Worm (Caenorhabditis elegans) whole organism, late embryonic: Measurements from ENCODE around the gene sri-28.

Experiments used
- C38D4.7 ChIP-seq: fragments of 200-800 bp; sonication (Bioruptor generic); optimal IDR thresholded peaks from 2 replicates; lab custom pipeline; 2018; ENCODE audit warnings: mild to moderate bottlenecking, missing genetic modification characterization, moderate library complexity, missing compliant biosample characterization
- K09A11.1 ChIP-seq: sonication (generic microtip); optimal IDR thresholded peaks from 2 replicates; lab custom pipeline; 2017; ENCODE audit warnings: antibody characterized with exemption, mild to moderate bottlenecking, missing genetic modification characterization, missing compliant biosample characterization; ENCODE audit not compliant: insufficient read depth
- Y22D7AL.16 ChIP-seq: sonication (generic microtip); optimal IDR thresholded peaks from 2 replicates; lab custom pipeline; 2016; ENCODE audit warnings: missing genetic modification characterization, missing compliant biosample characterization
- ahr-1 ChIP-seq: sonication (generic microtip); optimal IDR thresholded peaks from 2 replicates; lab custom pipeline; 2016; ENCODE audit warnings: missing genetic modification characterization, missing compliant biosample characterization
- ceh-14 ChIP-seq: sonication (generic microtip); optimal IDR thresholded peaks from 2 replicates; lab custom pipeline; 2016; ENCODE audit warnings: missing genotype, missing genetic modification characterization, missing compliant biosample characterization
- ceh-19 ChIP-seq: fragments of 200-800 bp; sonication (Bioruptor generic); optimal IDR thresholded peaks from 2 replicates; lab custom pipeline; 2018; ENCODE audit warnings: mild to moderate bottlenecking, missing genetic modification characterization, missing compliant biosample characterization
- ceh-2 ChIP-seq: sonication (generic microtip); optimal IDR thresholded peaks from 2 replicates; lab custom pipeline; 2016; ENCODE audit warnings: missing genotype, missing genetic modification characterization, missing compliant biosample characterization
- ceh-22 ChIP-seq: sonication (generic microtip); optimal IDR thresholded peaks from 2 replicates; lab custom pipeline; 2017; ENCODE audit warnings: missing biosample characterization, missing genetic modification characterization
- ceh-30 ChIP-seq: fragments of 150-350 bp; optimal IDR thresholded peaks from 2 replicates; lab custom pipeline; 2014; ENCODE audit warnings: missing biosample characterization, missing genetic modification characterization
- ceh-31 ChIP-seq: sonication (generic microtip); optimal IDR thresholded peaks from 2 replicates; lab custom pipeline; 2016; ENCODE audit warnings: missing genetic modification characterization, missing compliant biosample characterization
- ceh-34 ChIP-seq: sonication (generic microtip); optimal IDR thresholded peaks from 2 replicates; lab custom pipeline; 2016; ENCODE audit warnings: mild to moderate bottlenecking, missing genetic modification characterization, missing compliant biosample characterization
- ceh-45 ChIP-seq: fragments of 200-800 bp; sonication (Bioruptor generic); IDR thresholded peaks from 2 replicates; pipeline ENCODE4 v1.3.6; 2022; ENCODE audit warnings: missing genetic modification reagents, missing genetic modification characterization, missing compliant biosample characterization
- ceh-48 ChIP-seq: sonication (generic microtip); optimal IDR thresholded peaks from 2 replicates; lab custom pipeline; 2016; ENCODE audit warnings: missing genetic modification characterization, inconsistent platforms, missing compliant biosample characterization
- ceh-6 ChIP-seq: fragments of 200-800 bp; sonication (Bioruptor generic); optimal IDR thresholded peaks from 2 replicates; lab custom pipeline; 2018; ENCODE audit warnings: mild to moderate bottlenecking, missing genetic modification characterization, missing compliant biosample characterization
- ceh-9 ChIP-seq: sonication (generic microtip); optimal IDR thresholded peaks from 2 replicates; lab custom pipeline; 2016; ENCODE audit warnings: mild to moderate bottlenecking, missing genetic modification characterization, inconsistent platforms, missing compliant biosample characterization
- dmd-4 ChIP-seq: sonication (generic microtip); optimal IDR thresholded peaks from 2 replicates; lab custom pipeline; 2016; ENCODE audit warnings: borderline replicate concordance, missing genetic modification characterization, missing compliant biosample characterization
- dve-1 ChIP-seq: sonication (generic microtip); optimal IDR thresholded peaks from 2 replicates; lab custom pipeline; 2017; ENCODE audit warnings: antibody characterized with exemption, mild to moderate bottlenecking, missing genetic modification characterization, missing compliant biosample characterization
- elt-2 ChIP-seq: sonication (generic microtip); optimal IDR thresholded peaks from 2 replicates; lab custom pipeline; 2016; ENCODE audit warnings: missing genetic modification reagents, missing genetic modification characterization, missing compliant biosample characterization
- elt-4 ChIP-seq: sonication (generic microtip); optimal IDR thresholded peaks from 2 replicates; lab custom pipeline; 2016; ENCODE audit warnings: missing genetic modification characterization, missing compliant biosample characterization
- fax-1 ChIP-seq: sonication (generic microtip); optimal IDR thresholded peaks from 2 replicates; lab custom pipeline; 2016; ENCODE audit warnings: missing genotype, missing genetic modification characterization, missing compliant biosample characterization
- fkh-10 ChIP-seq: fragments of 150-350 bp; optimal IDR thresholded peaks from 2 replicates; lab custom pipeline; 2014; ENCODE audit warnings: missing biosample characterization, missing genetic modification reagents, missing genetic modification characterization
- fkh-6 ChIP-seq: sonication (generic microtip); optimal IDR thresholded peaks from 2 replicates; lab custom pipeline; 2016; ENCODE audit warnings: missing genetic modification characterization, missing compliant biosample characterization
- gmeb-2 ChIP-seq: sonication (generic microtip); optimal IDR thresholded peaks from 2 replicates; lab custom pipeline; 2016; ENCODE audit warnings: missing genetic modification characterization, inconsistent platforms, missing compliant biosample characterization
- hlh-15 ChIP-seq: sonication (generic microtip); optimal IDR thresholded peaks from 2 replicates; lab custom pipeline; 2016; ENCODE audit warnings: missing genetic modification characterization, missing compliant biosample characterization
- hlh-30 ChIP-seq: sonication (generic microtip); optimal IDR thresholded peaks from 2 replicates; lab custom pipeline; 2017; ENCODE audit warnings: antibody characterized with exemption, missing genetic modification characterization, missing compliant biosample characterization; ENCODE audit not compliant: insufficient read depth
- hlh-6 ChIP-seq: sonication (generic microtip); optimal IDR thresholded peaks from 2 replicates; lab custom pipeline; 2016; ENCODE audit warnings: missing genotype, missing genetic modification characterization, missing compliant biosample characterization
- lim-6 ChIP-seq: sonication (generic microtip); optimal IDR thresholded peaks from 2 replicates; lab custom pipeline; 2016; ENCODE audit warnings: missing genetic modification characterization, missing compliant biosample characterization
- nfya-1 ChIP-seq: sonication (generic microtip); optimal IDR thresholded peaks from 2 replicates; lab custom pipeline; 2017; ENCODE audit warnings: missing genetic modification characterization, mild to moderate bottlenecking, missing compliant biosample characterization, antibody characterized with exemption, moderate library complexity
- nhr-232 ChIP-seq: sonication (generic microtip); optimal IDR thresholded peaks from 2 replicates; lab custom pipeline; 2016; ENCODE audit warnings: missing genetic modification characterization, missing compliant biosample characterization
- npax-4 ChIP-seq: sonication (generic microtip); optimal IDR thresholded peaks from 2 replicates; lab custom pipeline; 2016; ENCODE audit warnings: missing genetic modification characterization, missing compliant biosample characterization
- odd-2 ChIP-seq: sonication (generic microtip); optimal IDR thresholded peaks from 2 replicates; lab custom pipeline; 2017; ENCODE audit warnings: antibody characterized with exemption, mild to moderate bottlenecking, missing genetic modification characterization, missing compliant biosample characterization
- pag-3 ChIP-seq: sonication (generic microtip); optimal IDR thresholded peaks from 2 replicates; lab custom pipeline; 2016; ENCODE audit warnings: missing compliant biosample characterization, missing genetic modification characterization, borderline replicate concordance
- pha-2 ChIP-seq: sonication (generic microtip); optimal IDR thresholded peaks from 2 replicates; lab custom pipeline; 2017; ENCODE audit warnings: mild to moderate bottlenecking, missing genetic modification characterization, missing compliant biosample characterization
- pha-4 ChIP-seq: fragments of 150-350 bp; optimal IDR thresholded peaks from 2 replicates; lab custom pipeline; 2018; ENCODE audit warnings: missing biosample characterization, missing genetic modification reagents, missing genetic modification characterization
- pros-1 ChIP-seq: fragments of 150-350 bp; optimal IDR thresholded peaks from 2 replicates; lab custom pipeline; 2014; ENCODE audit warnings: missing biosample characterization, missing genetic modification reagents, missing genetic modification characterization
- ref-2 ChIP-seq: sonication (generic microtip); optimal IDR thresholded peaks from 2 replicates; lab custom pipeline; 2016; ENCODE audit warnings: missing genetic modification characterization, missing compliant biosample characterization
- sdc-2 ChIP-seq: sonication (generic microtip); optimal IDR thresholded peaks from 2 replicates; lab custom pipeline; 2016; ENCODE audit warnings: missing genotype, missing genetic modification characterization, missing compliant biosample characterization
- sox-4 ChIP-seq: sonication (generic microtip); optimal IDR thresholded peaks from 2 replicates; lab custom pipeline; 2017; ENCODE audit warnings: mild to moderate bottlenecking, missing genetic modification characterization, inconsistent platforms, missing compliant biosample characterization
- syd-9 ChIP-seq: sonication (generic microtip); optimal IDR thresholded peaks from 2 replicates; lab custom pipeline; 2016; ENCODE audit warnings: mild to moderate bottlenecking, missing genetic modification characterization, moderate library complexity, missing compliant biosample characterization
- tbx-2 ChIP-seq: sonication (generic microtip); optimal IDR thresholded peaks from 2 replicates; lab custom pipeline; 2016; ENCODE audit warnings: missing genetic modification characterization, missing compliant biosample characterization
- tbx-7 ChIP-seq: sonication (generic microtip); optimal IDR thresholded peaks from 2 replicates; lab custom pipeline; 2016; ENCODE audit warnings: missing genotype, missing genetic modification characterization, missing compliant biosample characterization
- unc-42 ChIP-seq: sonication (generic microtip); optimal IDR thresholded peaks from 2 replicates; lab custom pipeline; 2016; ENCODE audit warnings: missing genotype, missing genetic modification characterization, missing compliant biosample characterization
- unc-55 ChIP-seq: sonication (generic microtip); optimal IDR thresholded peaks from 2 replicates; lab custom pipeline; 2017; ENCODE audit warnings: missing biosample characterization, missing genetic modification reagents, missing genetic modification characterization
- unc-86 ChIP-seq: sonication (generic microtip); optimal IDR thresholded peaks from 2 replicates; lab custom pipeline; 2016; ENCODE audit warnings: missing genetic modification characterization, missing compliant biosample characterization
- zip-5 ChIP-seq: sonication (generic microtip); optimal IDR thresholded peaks from 2 replicates; lab custom pipeline; 2016; ENCODE audit warnings: missing genetic modification characterization, missing compliant biosample characterization

Gene sri-28

ce11 chrII:3053689-3054088 is 5.2 kb downstream of the sri-28 start:
- TF ChIP-seq ceh-48 (no peak), pha-2 (tag; lab: Kevin White, UChicago) (no peak), dmd-4 (tag; lab: Kevin White, UChicago) (no peak), ref-2 (tag; lab: Kevin White, UChicago) (no peak), tbx-7 (tag; lab: Kevin White, UChicago) (no peak), hlh-30 (no peak), fkh-6 (tag; lab: Kevin White, UChicago) (no peak), dve-1 (no peak), fkh-10 (GFP tag; lab: Kevin White, UChicago) (no peak), nhr-232 (no peak), ceh-45 (GFP tag; lab: Robert Waterston, UW) (no peak), Y22D7AL.16 (no peak), hlh-6 (no peak), pha-4 (tag; lab: Kevin White, UChicago) (no peak), C38D4.7 (GFP tag; lab: Kevin White, UChicago) (no peak), pros-1 (no peak), syd-9 (tag; lab: Kevin White, UChicago) (no peak), odd-2 (tag; lab: Kevin White, UChicago) (no peak), ceh-30 (tag; lab: Kevin White, UChicago) (no peak), nfya-1 (tag; lab: Kevin White, UChicago) (no peak)

ce11 chrII:3054221-3054620 is 5.7 kb downstream of the sri-28 start, which contains the start of gene lido-13:
Gene lido-13 (minus strand): TSS chrII:3054321.
- no peak for TF ChIP-seq elt-2 (tag; lab: Kevin White, UChicago)
- no peak for TF ChIP-seq tbx-2 (tag; lab: Kevin White, UChicago)
- TF ChIP-seq unc-55 (GFP tag; lab: Kevin White, UChicago), result no peak
- TF ChIP-seq ceh-22 (tag; lab: Kevin White, UChicago), result no peak
- no peak for TF ChIP-seq pag-3 (tag; lab: Kevin White, UChicago)
- TF ChIP-seq unc-42, result no peak
- TF ChIP-seq ceh-48, result no peak
- TF ChIP-seq npax-4, result no peak
- no peak for TF ChIP-seq ceh-14 (tag; lab: Kevin White, UChicago)

ce11 chrII:3054622-3055021 is 6.1 kb downstream of the sri-28 start:
- no peak for TF ChIP-seq ceh-22 (tag; lab: Kevin White, UChicago)
- no peak for TF ChIP-seq sox-4 (tag; lab: Kevin White, UChicago)
- TF ChIP-seq ref-2 (tag; lab: Kevin White, UChicago), result peak; percentile 23
- TF ChIP-seq pha-4 (tag; lab: Kevin White, UChicago), result no peak
- no peak for TF ChIP-seq hlh-15 (tag; lab: Kevin White, UChicago)
- TF ChIP-seq gmeb-2 (tag; lab: Kevin White, UChicago), result no peak
- TF ChIP-seq unc-55 (GFP tag; lab: Kevin White, UChicago), result no peak
- no peak for TF ChIP-seq ceh-14 (tag; lab: Kevin White, UChicago)
- TF ChIP-seq hlh-6, result peak; percentile 6
- no peak for TF ChIP-seq ahr-1 (tag; lab: Kevin White, UChicago)
- TF ChIP-seq ceh-6 (GFP tag; lab: Kevin White, UChicago), result no peak
- peak; percentile 55 for TF ChIP-seq ceh-34 (tag; lab: Kevin White, UChicago)
- no peak for TF ChIP-seq ceh-48
- TF ChIP-seq nfya-1 (tag; lab: Kevin White, UChicago), result peak; percentile 72
- TF ChIP-seq zip-5 (tag; lab: Kevin White, UChicago), result no peak
- no peak for TF ChIP-seq fax-1
- no peak for TF ChIP-seq pros-1
- TF ChIP-seq lim-6 (tag; lab: Kevin White, UChicago), result no peak
- no peak for TF ChIP-seq tbx-7 (tag; lab: Kevin White, UChicago)
- TF ChIP-seq sdc-2 (tag; lab: Kevin White, UChicago), result no peak
- TF ChIP-seq unc-42, result no peak
- no peak for TF ChIP-seq nhr-232
- no peak for TF ChIP-seq elt-4 (tag; lab: Kevin White, UChicago)
- peak; percentile 22 for TF ChIP-seq tbx-2 (tag; lab: Kevin White, UChicago)
- no peak for TF ChIP-seq ceh-19
- no peak for TF ChIP-seq ceh-45 (GFP tag; lab: Robert Waterston, UW)
- TF ChIP-seq ceh-2 (tag; lab: Kevin White, UChicago), result peak; percentile 11
- TF ChIP-seq ceh-9 (tag; lab: Kevin White, UChicago), result no peak
- no peak for TF ChIP-seq Y22D7AL.16
- peak; percentile 31 for TF ChIP-seq ceh-31
- TF ChIP-seq odd-2 (tag; lab: Kevin White, UChicago), result no peak
- no peak for TF ChIP-seq K09A11.1
- TF ChIP-seq unc-86, result no peak
- TF ChIP-seq, all 69 proteins: peak for 7
